Fruit fly (Drosophila melanogaster) whole organism: Measurements from ENCODE around the gene CG18754.

Experiments
- CG8478 ChIP-seq: fragments of >200 bp; optimal IDR thresholded peaks from 2 replicates; lab custom pipeline; 2018; ENCODE audit warnings: inconsistent platforms
- Dll ChIP-seq: fragments of >200 bp; optimal IDR thresholded peaks from 2 replicates; lab custom pipeline; 2017
- EcR ChIP-seq, 2 experiments: fragments of >200 bp; optimal IDR thresholded peaks; 2 replicates each; lab custom pipeline; 2017; ENCODE audit warnings: missing biosample characterization in 2 of 2, missing genetic modification characterization in 2 of 2, missing genetic modification reagents in 2 of 2
- pan ChIP-seq: fragments of >200 bp; optimal IDR thresholded peaks from 2 replicates; lab custom pipeline; 2017
- psq ChIP-seq: fragments of >200 bp; optimal IDR thresholded peaks from 2 replicates; lab custom pipeline; 2017
- usp ChIP-seq: fragments of >200 bp; optimal IDR thresholded peaks from 2 replicates; lab custom pipeline; 2017; ENCODE audit warnings: missing biosample characterization, missing genetic modification characterization, mixed read lengths

CG18754 gene

DNA sequence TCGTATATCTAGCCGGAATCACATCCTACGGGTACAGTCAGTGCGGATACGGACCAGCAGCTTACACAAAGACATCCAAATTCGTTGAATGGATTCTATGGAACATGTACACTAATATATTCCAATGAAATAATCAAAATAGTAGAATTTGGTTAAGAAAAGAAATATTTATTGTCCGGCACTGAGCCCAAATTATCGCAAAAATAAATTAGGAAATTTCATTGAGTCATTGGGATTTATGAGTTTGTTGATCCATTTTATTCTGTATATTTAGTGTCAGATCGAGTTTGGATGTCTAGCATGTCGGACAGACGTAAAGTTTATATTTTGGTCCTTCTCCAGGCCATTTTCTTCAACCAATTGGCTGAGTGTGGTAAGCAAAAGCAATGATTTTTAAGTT is at the start of gene CG18754:
Gene CG18754 (plus strand): TSS at position 301 of the 400 bp plus-strand sequence.
- TF ChIP-seq Dll (lab: Kevin White, UChicago) (no peak), usp (GFP tag; lab: Kevin White, UChicago) (no peak)

DNA sequence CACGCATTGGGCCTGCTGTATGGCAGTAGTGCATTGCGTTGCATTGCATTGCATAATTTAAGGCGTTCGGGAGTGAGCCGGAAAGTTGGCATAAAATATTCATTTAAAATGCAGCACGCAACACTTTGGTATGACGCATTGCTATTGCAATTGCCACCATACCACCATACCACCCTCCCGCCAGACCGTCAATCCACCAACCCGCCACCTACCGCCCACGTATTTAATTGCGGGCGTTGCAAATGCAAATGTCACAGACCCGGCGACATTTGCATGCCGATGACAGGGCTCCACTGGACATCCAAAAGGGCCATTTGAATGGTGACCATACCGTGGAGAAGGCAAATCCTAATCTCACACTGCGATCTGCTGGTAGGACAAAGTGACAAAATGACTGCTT is 49.1 kb upstream of the CG18754 start:
- TF ChIP-seq usp (GFP tag; lab: Kevin White, UChicago) (no peak), CG8478 (lab: Kevin White, UChicago) (no peak), EcR (GFP tag; optimal IDR thresholded peaks at IDR 0.05; lab: Kevin White, UChicago) (no peak), Dll (lab: Kevin White, UChicago) (no peak), pan (lab: Kevin White, UChicago) (no peak), psq (lab: Kevin White, UChicago) (no peak)

dm6 chr3R:23637277-23637676 is 46.6 kb upstream of the CG18754 start:
- TF ChIP-seq psq (lab: Kevin White, UChicago) (no peak), CG8478 (lab: Kevin White, UChicago) (no peak), usp (GFP tag; lab: Kevin White, UChicago) (no peak), pan (lab: Kevin White, UChicago) (no peak), EcR (GFP tag; optimal IDR thresholded peaks at IDR 0.05; lab: Kevin White, UChicago) (no peak), Dll (lab: Kevin White, UChicago) (no peak)

- TF ChIP-seq EcR (GFP tag; optimal IDR thresholded peaks at IDR 0.05; lab: Kevin White, UChicago) (no peak), psq (lab: Kevin White, UChicago) (no peak), usp (GFP tag; lab: Kevin White, UChicago) (no peak)
Measured at dm6 chr3R:23638351-23638750, 45.5 kb upstream of the CG18754 start.

DNA sequence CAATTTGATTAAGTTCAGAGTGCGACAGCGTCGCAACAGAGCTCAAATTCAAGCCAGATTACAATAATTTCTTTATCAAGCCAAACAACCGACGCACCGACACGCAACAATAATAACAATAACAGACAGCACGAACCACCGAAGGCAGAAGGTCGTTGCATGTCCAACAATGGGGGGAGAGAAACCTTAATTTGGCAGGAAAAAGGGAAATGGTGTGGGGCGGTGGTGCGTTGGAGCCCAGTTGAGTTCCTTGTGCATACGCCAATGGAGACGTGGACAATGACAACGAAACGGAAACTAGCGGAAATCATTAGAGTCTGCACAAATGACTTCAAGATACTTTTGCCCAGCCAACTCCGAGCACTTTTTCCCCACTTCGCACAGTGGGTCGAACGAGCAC is 44.3 kb upstream of the CG18754 start:
- TF ChIP-seq CG8478 (lab: Kevin White, UChicago) (no peak), EcR (GFP tag; optimal IDR thresholded peaks at IDR 0.05; lab: Kevin White, UChicago) (no peak), Dll (lab: Kevin White, UChicago) (no peak), usp (GFP tag; lab: Kevin White, UChicago) (no peak), psq (lab: Kevin White, UChicago) (no peak), pan (lab: Kevin White, UChicago) (no peak)

- TF ChIP-seq CG8478 (lab: Kevin White, UChicago) (no peak), psq (lab: Kevin White, UChicago) (no peak), EcR (GFP tag; optimal IDR thresholded peaks at IDR 0.05; lab: Kevin White, UChicago) (no peak), Dll (lab: Kevin White, UChicago) (no peak)
Measured at dm6 chr3R:23642836-23643235, 41.0 kb upstream of the CG18754 start.

DNA sequence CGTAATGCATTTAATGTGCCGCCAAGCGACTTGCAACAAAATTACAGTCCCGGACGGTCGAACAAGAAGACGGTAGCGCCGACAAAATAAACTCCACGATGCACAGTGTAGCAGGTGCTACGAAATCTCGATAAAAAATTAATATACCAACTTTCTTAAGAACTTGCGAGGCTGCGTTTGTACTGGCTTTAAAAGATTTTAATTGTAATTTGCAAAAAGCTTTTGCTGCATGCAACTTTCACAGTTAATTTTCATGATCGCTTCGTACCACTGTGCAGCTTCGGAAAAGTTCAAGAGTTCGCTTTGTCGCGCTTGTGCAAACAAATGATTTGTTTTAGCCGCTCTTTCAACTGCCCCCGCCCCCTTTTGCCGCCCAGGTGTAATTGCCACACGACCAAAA is 37.7 kb upstream of the CG18754 start:
- TF ChIP-seq CG8478 (lab: Kevin White, UChicago) (no peak), pan (lab: Kevin White, UChicago) (no peak), Dll (lab: Kevin White, UChicago) (no peak), psq (lab: Kevin White, UChicago) (no peak), EcR (GFP tag; optimal IDR thresholded peaks at IDR 0.05; lab: Kevin White, UChicago) (no peak), usp (GFP tag; lab: Kevin White, UChicago) (no peak)

DNA sequence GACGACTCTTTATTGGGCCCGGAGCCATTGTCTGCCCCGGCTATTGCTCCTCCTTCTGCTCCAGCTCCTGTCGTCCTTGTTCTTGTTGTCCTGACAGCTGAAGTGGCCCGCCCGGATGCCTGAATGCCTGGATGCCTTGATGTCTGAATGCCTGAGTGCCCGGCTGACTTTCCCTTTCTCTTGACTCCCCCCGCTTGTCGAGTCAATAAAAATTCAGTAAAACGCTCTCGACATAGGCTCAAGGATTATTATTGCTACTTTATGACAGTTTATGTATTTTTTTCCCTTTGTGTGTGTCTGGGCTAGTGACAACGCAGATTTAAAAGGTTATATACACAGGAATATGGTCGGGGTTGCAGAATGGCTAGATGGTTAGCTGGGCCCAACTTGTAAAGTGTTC is 34.0 kb upstream of the CG18754 start:
- no peak for TF ChIP-seq Dll (lab: Kevin White, UChicago)
- no peak for TF ChIP-seq pan (lab: Kevin White, UChicago)
- no peak for TF ChIP-seq EcR (GFP tag; optimal IDR thresholded peaks at IDR 0.05; lab: Kevin White, UChicago)
- TF ChIP-seq CG8478 (lab: Kevin White, UChicago), result no peak
- no peak for TF ChIP-seq psq (lab: Kevin White, UChicago)
- no peak for TF ChIP-seq usp (GFP tag; lab: Kevin White, UChicago)

DNA sequence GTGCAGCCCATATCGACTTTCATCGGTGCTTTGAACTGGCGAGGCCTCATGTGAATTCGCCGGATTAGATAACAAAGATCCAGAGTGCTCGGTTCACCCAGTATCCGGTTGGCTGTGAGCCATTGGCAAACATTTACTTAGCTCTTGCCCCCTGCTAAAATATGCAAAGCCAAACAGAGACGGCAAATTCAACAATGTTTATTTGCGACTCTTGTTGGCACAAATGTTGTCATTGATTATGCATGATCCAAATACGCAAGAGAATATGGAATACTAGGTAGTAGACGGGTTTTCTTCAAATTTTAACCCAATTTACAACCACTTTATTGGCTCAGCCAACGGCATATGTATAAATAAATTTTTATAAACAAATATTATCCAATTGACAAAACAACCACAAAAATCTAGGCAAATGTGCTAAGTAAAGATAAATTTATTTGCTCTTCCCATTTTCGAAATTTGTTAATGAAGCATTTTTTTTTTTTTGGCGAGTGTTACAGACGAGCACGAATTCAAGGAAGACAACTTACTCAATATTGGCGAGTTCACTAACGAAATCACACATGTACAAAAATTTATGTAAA is 31.2 kb upstream of the CG18754 start:
- TF ChIP-seq pan (lab: Kevin White, UChicago) (no peak), CG8478 (lab: Kevin White, UChicago) (no peak), EcR (GFP tag; optimal IDR thresholded peaks at IDR 0.05; lab: Kevin White, UChicago) (no peak), psq (lab: Kevin White, UChicago) (no peak), Dll (lab: Kevin White, UChicago) (no peak), usp (GFP tag; lab: Kevin White, UChicago) (no peak)

DNA sequence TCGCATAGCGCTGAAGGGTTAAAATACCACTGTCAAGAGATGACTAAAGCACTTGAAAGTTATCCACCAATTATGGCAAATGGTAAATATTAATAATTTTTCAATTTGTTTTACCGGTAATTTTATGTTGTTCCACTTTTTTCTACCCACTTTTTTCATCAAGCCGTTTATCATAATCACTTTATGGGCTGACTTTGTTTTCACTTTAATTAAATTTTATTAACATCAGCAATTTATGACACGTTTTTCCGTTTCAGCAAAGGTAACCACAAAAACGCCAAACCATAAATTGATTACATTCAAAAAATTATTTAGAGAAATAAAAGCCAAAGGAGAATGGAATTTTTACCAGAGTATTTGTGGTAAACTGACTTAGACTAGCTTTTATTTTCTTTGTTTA is 28.4 kb upstream of the CG18754 start:
- TF ChIP-seq EcR (GFP tag; optimal IDR thresholded peaks at IDR 0.05; lab: Kevin White, UChicago) (no peak), Dll (lab: Kevin White, UChicago) (no peak), usp (GFP tag; lab: Kevin White, UChicago) (no peak), psq (lab: Kevin White, UChicago) (no peak), pan (lab: Kevin White, UChicago) (no peak), CG8478 (lab: Kevin White, UChicago) (no peak)

DNA sequence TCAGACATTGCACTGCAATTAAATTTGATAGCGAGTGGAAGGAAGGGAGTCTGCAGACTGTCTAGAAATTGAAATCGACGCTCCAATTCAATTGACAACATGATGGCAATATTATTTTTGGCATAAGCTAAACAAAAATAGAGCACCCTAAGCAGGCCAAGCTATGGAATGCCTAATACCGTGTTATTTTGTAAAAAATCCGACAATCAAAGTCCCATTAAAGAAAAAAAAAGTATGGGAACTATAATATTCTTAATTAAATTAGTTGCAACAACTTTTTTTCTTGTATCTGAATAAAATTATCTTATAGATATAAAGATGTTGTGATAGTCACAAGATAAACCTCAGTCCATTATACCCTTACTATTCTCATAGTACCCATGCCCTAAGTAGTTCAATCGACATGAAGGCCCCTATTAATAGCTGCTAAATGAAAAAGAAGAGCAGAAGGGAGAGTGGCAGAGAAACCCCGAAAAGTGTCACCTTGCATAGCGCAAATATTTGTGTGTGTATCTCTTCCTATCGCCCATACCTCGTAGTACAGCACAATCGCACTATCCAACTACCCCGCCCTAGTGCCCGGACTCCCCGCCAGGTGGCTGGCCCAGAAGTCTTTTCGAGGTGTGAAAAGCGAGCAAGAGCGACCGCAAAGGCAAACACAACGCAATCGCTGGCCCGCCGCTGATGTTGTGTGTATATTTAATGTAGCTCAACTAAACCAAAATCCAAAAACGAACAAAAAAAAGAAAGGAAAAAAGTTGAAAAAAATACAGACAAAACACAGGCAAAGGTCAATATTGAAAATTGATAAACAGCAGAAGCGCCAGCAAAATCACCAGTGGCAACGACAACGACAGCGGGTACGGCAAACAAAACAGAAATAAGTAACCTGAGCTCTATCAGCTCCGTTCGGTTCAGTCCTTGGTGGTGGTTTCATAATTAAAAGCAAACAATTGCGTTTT is 26.2 kb upstream of the CG18754 start:
- TF ChIP-seq EcR (GFP tag; optimal IDR thresholded peaks at IDR 0.05; lab: Kevin White, UChicago) (no peak), usp (GFP tag; lab: Kevin White, UChicago) (no peak), pan (lab: Kevin White, UChicago) (no peak), psq (lab: Kevin White, UChicago) (no peak), CG8478 (lab: Kevin White, UChicago) (no peak), Dll (lab: Kevin White, UChicago) (no peak)
